Worm (Caenorhabditis elegans): ENCODE measurements around the gene Y43F8B.14.

Y43F8B.14 gene

DNA sequence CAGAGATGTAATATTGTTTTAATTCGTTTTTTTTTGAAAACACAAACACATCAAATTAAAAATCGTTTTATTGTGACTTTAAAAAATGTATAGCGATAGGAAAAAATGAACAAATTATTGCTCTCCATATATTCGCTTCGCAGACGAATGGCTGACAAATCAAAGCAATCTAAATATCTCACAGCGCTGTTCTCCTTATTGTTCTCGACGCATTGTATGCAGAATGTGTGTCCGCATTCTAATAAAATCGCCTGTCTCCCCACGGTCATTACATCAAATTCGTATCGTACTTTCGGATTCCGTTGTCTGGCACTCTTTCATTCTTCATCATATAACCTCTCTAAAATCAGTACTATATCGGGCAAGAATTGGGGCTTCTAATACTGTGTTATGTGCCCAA lies 22.1 kb upstream of the Y43F8B.14 start, which contains the start of gene Y43F8B.9:
Gene Y43F8B.9, plus strand, starts transcription at position 301 of the 400 bp plus-strand sequence.
- TF ChIP-seq nhr-179 (tag; optimal IDR thresholded peaks at IDR 0.05) (no peak), hlh-12 (tag; optimal IDR thresholded peaks at IDR 0.05) (no peak), Y53G8AR.9 (GFP tag; conservative IDR thresholded peaks at IDR 0.05) (no peak), mel-28 (tag; optimal IDR thresholded peaks at IDR 0.05; ENCODE audit: borderline replicate concordance) (no peak)

DNA sequence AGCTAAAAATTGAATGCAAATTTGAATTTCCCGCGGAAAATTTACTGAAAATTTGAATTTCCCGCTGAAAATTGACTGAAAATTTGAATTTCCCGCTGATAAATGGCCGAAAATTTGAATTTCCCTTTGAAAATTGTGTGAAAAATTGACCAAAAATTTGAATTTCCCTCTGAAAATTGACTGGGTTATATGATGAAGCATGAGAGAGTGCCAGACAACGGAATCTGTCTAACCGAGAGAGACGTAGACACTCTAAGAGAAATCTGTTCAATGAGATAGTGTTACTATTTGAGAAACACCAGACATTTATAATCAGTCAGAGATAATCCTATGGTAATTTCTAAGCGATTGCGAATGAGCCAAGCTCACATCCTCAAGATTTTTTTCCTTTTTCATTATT lies 21.5 kb upstream of the Y43F8B.14 start:
- TF ChIP-seq hlh-12 (tag; optimal IDR thresholded peaks at IDR 0.05) (no peak), hsf-1 (GFP tag; IDR thresholded peaks at IDR 0.05) (no peak), Y56A3A.18 (GFP tag; IDR thresholded peaks at IDR 0.05) (no peak), let-607 (tag; optimal IDR thresholded peaks at IDR 0.05) (no peak), unc-130 (GFP tag; optimal IDR thresholded peaks at IDR 0.05) (no peak), tbp1 (GFP tag; optimal IDR thresholded peaks at IDR 0.05) (no peak), F52B5.7 (tag; optimal IDR thresholded peaks at IDR 0.05) (no peak), nfyb-1 (GFP tag; IDR thresholded peaks at IDR 0.05) (no peak), egl-44 (GFP tag; IDR thresholded peaks at IDR 0.05) (no peak), D2030.7 (GFP tag; IDR thresholded peaks at IDR 0.05) (no peak), mxl-1 (tag; optimal IDR thresholded peaks at IDR 0.05) (no peak), ztf-28 (GFP tag; IDR thresholded peaks at IDR 0.05) (no peak), egl-18 (GFP tag; IDR thresholded peaks at IDR 0.05) (no peak), mcd-1 (GFP tag; IDR thresholded peaks at IDR 0.05) (no peak)

- TF ChIP-seq B0261.1 (tag; optimal IDR thresholded peaks at IDR 0.05) (no peak), egrh-3 (GFP tag; IDR thresholded peaks at IDR 0.05) (peak; percentile 16; the same call in 1 of the 2 replicates)
Observed at ce11 chrV:19473842-19474514, 18.2 kb upstream of the Y43F8B.14 start, which contains the start of gene Y43F8B.10. Gene Y43F8B.10, plus strand, starts transcription at chrV:19474464.

DNA sequence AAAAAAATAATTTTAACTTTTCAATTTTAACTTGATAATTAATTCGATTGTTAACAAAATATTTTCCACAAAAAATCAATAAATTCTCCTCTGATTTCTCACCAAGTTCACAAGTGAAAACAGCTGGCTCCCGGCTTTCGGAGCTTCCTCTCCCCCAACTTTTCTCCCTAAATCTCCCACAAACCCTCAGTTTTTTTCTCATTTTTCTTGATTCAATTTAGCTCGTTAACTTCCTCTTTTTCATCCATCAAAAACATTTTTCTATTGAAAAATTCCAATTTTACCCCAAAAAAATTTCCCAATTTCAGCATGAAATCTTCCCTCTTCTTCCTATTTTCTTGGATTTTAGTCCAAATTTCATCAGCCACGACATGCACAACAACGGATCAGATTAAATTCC lies 14.6 kb upstream of the Y43F8B.14 start, which contains the start of gene Y43F8B.11:
Gene Y43F8B.11, plus strand, starts transcription at position 301 of the 400 bp plus-strand sequence.
- no peak for TF ChIP-seq lag-1 (GFP tag; IDR thresholded peaks at IDR 0.05)
- TF ChIP-seq ceh-79 (tag; optimal IDR thresholded peaks at IDR 0.05): no peak
- TF ChIP-seq unc-130 (GFP tag; optimal IDR thresholded peaks at IDR 0.05): no peak
- TF ChIP-seq F52B5.7 (tag; optimal IDR thresholded peaks at IDR 0.05): no peak
- TF ChIP-seq mcd-1 (GFP tag; IDR thresholded peaks at IDR 0.05): no peak
- TF ChIP-seq let-607 (tag; optimal IDR thresholded peaks at IDR 0.05): no peak
- no peak for TF ChIP-seq T07F8.4 (tag; optimal IDR thresholded peaks at IDR 0.05)
- no peak for TF ChIP-seq ztf-28 (GFP tag; IDR thresholded peaks at IDR 0.05)
- TF ChIP-seq Y67H2A.10 (GFP tag; conservative IDR thresholded peaks at IDR 0.05): no peak
- no peak for TF ChIP-seq repo-1 (tag; optimal IDR thresholded peaks at IDR 0.05)
- TF ChIP-seq egl-18 (GFP tag; IDR thresholded peaks at IDR 0.05): no peak
- no peak for TF ChIP-seq ets-4 (GFP tag; optimal IDR thresholded peaks at IDR 0.05)
- TF ChIP-seq aptf-2 (GFP tag; conservative IDR thresholded peaks at IDR 0.05): no peak
- TF ChIP-seq lir-1 (GFP tag; conservative IDR thresholded peaks at IDR 0.05): no peak
- TF ChIP-seq F55B11.4 (tag; optimal IDR thresholded peaks at IDR 0.05; ENCODE audit: borderline replicate concordance, insufficient read depth): no peak
- TF ChIP-seq ccch-3 (GFP tag; optimal IDR thresholded peaks at IDR 0.05): no peak
- no peak for TF ChIP-seq dpl-1 (GFP tag; optimal IDR thresholded peaks at IDR 0.05)
- no peak for TF ChIP-seq snpc-1.3 (tag; optimal IDR thresholded peaks at IDR 0.05; ENCODE audit: insufficient read depth)

DNA sequence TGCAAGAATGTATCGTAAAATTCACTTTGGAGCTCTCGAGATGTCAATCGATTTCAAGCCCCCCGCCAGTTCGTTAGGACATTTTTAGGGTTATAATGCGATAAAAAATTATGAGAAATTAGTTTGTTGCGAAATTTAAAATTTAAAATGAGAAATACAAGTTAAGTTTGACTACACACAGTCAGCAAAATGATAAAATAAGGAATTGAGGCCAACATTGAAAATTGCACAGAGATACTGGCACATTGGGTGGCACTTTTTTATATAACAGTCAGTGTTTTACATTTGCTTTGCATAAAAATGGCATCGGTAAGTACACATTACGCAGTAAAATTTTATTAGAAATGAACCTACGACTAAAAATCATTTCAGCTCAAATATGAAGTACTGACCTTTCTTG lies 12.3 kb upstream of the Y43F8B.14 start, which contains the start of gene Y43F8B.12:
Gene Y43F8B.12, plus strand, starts transcription at position 301 of the 400 bp plus-strand sequence.
- TF ChIP-seq nhr-120 (GFP tag; IDR thresholded peaks at IDR 0.05) (no peak), bed-1 (GFP tag; IDR thresholded peaks at IDR 0.05) (no peak), mel-28 (tag; optimal IDR thresholded peaks at IDR 0.05; ENCODE audit: borderline replicate concordance) (no peak), ztf-6 (GFP tag; IDR thresholded peaks at IDR 0.05) (no peak), lin-26 (GFP tag; IDR thresholded peaks at IDR 0.05) (no peak), ztf-28 (GFP tag; IDR thresholded peaks at IDR 0.05) (no peak), rcor-1 (GFP tag; IDR thresholded peaks at IDR 0.05) (no peak), madf-10 (tag; optimal IDR thresholded peaks at IDR 0.05) (no peak), nfya-1 (tag; optimal IDR thresholded peaks at IDR 0.05; ENCODE audit: borderline replicate concordance, insufficient read depth) (no peak), egl-18 (GFP tag; IDR thresholded peaks at IDR 0.05) (no peak), nhr-80 (tag; optimal IDR thresholded peaks at IDR 0.05) (no peak), unc-62 (GFP tag; optimal IDR thresholded peaks at IDR 0.05) (no peak), ztf-22 (GFP tag; optimal IDR thresholded peaks at IDR 0.05) (no peak)
